Worm (Caenorhabditis elegans) whole organism, early embryonic: ENCODE measurements around the gene symk-1.

Experiments
- B0310.2 ChIP-seq: sonication (generic microtip); optimal IDR thresholded peaks from 2 replicates; lab custom pipeline; 2016; ENCODE audit warnings: mild to moderate bottlenecking, missing genetic modification characterization, missing compliant biosample characterization
- F13C5.2 ChIP-seq: sonication (generic microtip); optimal IDR thresholded peaks from 2 replicates; lab custom pipeline; 2017; ENCODE audit warnings: mild to moderate bottlenecking, missing genetic modification characterization, inconsistent platforms, missing compliant biosample characterization
- aly-1 ChIP-seq: sonication (generic microtip); optimal IDR thresholded peaks from 2 replicates; lab custom pipeline; 2016; ENCODE audit warnings: missing genetic modification characterization, missing compliant biosample characterization
- ama-1 ChIP-seq: fragments of 150-350 bp; optimal IDR thresholded peaks from 2 replicates; lab custom pipeline; 2014
- ceh-13 ChIP-seq: fragments of 200-800 bp; sonication (Bioruptor generic); optimal IDR thresholded peaks from 2 replicates; lab custom pipeline; 2018; ENCODE audit warnings: mild to moderate bottlenecking, missing genetic modification characterization, missing compliant biosample characterization
- ceh-36 ChIP-seq: sonication (generic microtip); optimal IDR thresholded peaks from 2 replicates; lab custom pipeline; 2016; ENCODE audit warnings: missing genetic modification characterization, inconsistent platforms, missing compliant biosample characterization
- ets-7 ChIP-seq: sonication (generic microtip); optimal IDR thresholded peaks from 2 replicates; lab custom pipeline; 2016; ENCODE audit warnings: missing genotype, missing genetic modification characterization, missing compliant biosample characterization
- flt-1 ChIP-seq: fragments of 200-800 bp; sonication (Bioruptor generic); IDR thresholded peaks from 2 replicates; pipeline ENCODE4 v1.3.6; 2022; ENCODE audit warnings: missing genetic modification characterization, missing compliant biosample characterization
- hmbx-1 ChIP-seq: sonication (generic microtip); optimal IDR thresholded peaks from 2 replicates; lab custom pipeline; 2016; ENCODE audit warnings: mild to moderate bottlenecking, missing genetic modification characterization, missing compliant biosample characterization
- hmg-4 ChIP-seq: fragments of 200-800 bp; sonication (Bioruptor generic); optimal IDR thresholded peaks from 2 replicates; lab custom pipeline; 2018; ENCODE audit warnings: mild to moderate bottlenecking, missing genetic modification characterization, missing compliant biosample characterization
- hnd-1 ChIP-seq: sonication (generic microtip); optimal IDR thresholded peaks from 2 replicates; lab custom pipeline; 2016; ENCODE audit warnings: missing genetic modification characterization, missing compliant biosample characterization
- pes-1 ChIP-seq: fragments of 200-800 bp; sonication (Bioruptor generic); IDR thresholded peaks from 2 replicates; pipeline ENCODE4 v1.3.6; 2022; ENCODE audit warnings: missing genetic modification reagents, missing genetic modification characterization, missing compliant biosample characterization
- scrt-1 ChIP-seq: fragments of 200-800 bp; sonication (Bioruptor generic); IDR thresholded peaks from 2 replicates; pipeline ENCODE4 v1.3.6; 2022; ENCODE audit warnings: missing genetic modification characterization, missing compliant biosample characterization
- sea-1 ChIP-seq: fragments of 200-800 bp; sonication (Bioruptor generic); conservative IDR thresholded peaks from 2 replicates; pipeline ENCODE4 v1.3.6; 2022; ENCODE audit warnings: missing genetic modification characterization, missing compliant biosample characterization
- tbx-11 ChIP-seq: fragments of 200-800 bp; sonication (Bioruptor generic); IDR thresholded peaks from 2 replicates; pipeline ENCODE4 v1.3.6; 2022; ENCODE audit warnings: missing genetic modification characterization, missing compliant biosample characterization
- tbx-37 ChIP-seq: fragments of 200-800 bp; sonication (Bioruptor generic); conservative IDR thresholded peaks from 2 replicates; pipeline ENCODE4 v1.3.6; 2022; ENCODE audit warnings: missing genetic modification reagents, missing genetic modification characterization, missing compliant biosample characterization
- tra-4 ChIP-seq: sonication (generic microtip); optimal IDR thresholded peaks from 2 replicates; lab custom pipeline; 2017; ENCODE audit warnings: missing genetic modification characterization, missing compliant biosample characterization

The symk-1 gene

DNA sequence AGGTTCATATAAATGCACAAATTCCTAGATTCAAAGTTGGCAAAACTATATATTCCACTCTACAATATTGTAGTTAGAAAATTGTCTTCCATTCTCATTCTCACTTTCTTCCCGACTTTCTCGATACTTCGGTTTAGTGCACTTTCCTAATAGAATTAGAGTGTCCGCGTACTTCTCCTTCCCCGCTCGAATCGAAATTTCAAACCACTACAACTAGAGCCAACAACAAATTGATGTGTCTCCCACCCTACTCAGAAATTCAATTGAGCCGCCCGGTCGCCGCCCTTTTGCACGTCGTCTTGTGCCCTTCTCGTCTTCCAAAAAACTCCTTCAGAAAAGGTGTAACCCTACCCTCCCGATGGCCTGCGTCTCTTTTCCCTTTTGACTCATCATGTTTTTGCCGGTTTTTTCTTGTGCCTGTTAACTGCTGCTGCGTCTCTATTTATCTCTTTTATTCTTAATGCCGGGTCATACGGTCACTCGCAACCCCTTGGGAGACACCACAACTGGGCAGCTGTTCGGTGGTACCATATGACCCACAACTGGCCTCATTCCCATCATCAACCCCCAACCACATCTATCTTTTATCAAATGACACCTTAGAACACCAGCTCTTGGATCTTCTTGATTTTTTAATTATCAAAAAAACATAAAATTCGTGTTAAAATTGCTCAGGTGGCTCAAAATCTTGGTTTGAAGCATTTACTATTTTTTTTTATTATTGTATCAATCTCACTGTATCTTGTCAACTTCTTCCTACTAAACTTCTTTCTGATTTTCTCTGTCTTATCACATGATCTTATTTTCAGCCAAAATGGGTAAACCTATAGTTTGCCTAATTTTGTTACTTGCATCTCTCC is 24.2 kb downstream of the symk-1 start, which contains the start of gene tag-196:
Gene tag-196 (plus strand): TSS at position 810 of the 860 bp plus-strand sequence.
- no peak for TF ChIP-seq tra-4 (tag; lab: Kevin White, UChicago)
- TF ChIP-seq hmg-4 (GFP tag; lab: Kevin White, UChicago) = no peak
- no peak for TF ChIP-seq pes-1 (GFP tag; lab: Robert Waterston, UW)
- no peak for TF ChIP-seq tbx-11 (GFP tag; lab: Robert Waterston, UW)
- TF ChIP-seq F13C5.2 (tag; lab: Kevin White, UChicago) = no peak
- TF ChIP-seq hnd-1 (tag; lab: Kevin White, UChicago) = no peak
- TF ChIP-seq B0310.2 (tag; lab: Kevin White, UChicago) = no peak
- no peak for TF ChIP-seq ceh-36
- no peak for TF ChIP-seq tbx-37 (GFP tag; lab: Robert Waterston, UW)
- no peak for TF ChIP-seq scrt-1
- TF ChIP-seq aly-1 = no peak
- TF ChIP-seq ceh-13 (GFP tag; lab: Kevin White, UChicago) = no peak
- TF ChIP-seq ama-1 (lab: Kevin White, UChicago) = no peak
- TF ChIP-seq sea-1 (GFP tag; lab: Robert Waterston, UW) = no peak
- no peak for TF ChIP-seq hmbx-1 (tag; lab: Kevin White, UChicago)
- TF ChIP-seq flt-1 = no peak

DNA sequence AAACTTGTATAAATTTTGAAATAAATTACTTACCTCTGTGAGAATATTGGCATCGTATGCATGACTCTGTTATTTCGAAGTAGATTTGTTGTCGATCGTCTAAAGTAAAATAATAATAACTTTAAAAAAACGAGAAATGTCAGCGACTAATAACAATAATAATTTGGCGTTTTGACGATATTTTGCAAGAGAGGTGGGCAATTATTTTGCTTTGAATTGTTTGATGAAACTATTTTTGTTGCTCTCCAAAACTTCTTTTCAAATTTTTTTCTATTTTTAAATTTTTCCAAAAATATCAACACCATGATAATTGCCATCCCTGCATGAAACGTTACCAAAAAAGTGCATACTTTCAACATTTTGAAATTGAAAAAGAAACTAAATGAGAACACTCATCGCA is 29.1 kb downstream of the symk-1 start, which contains the start of gene F41E6.7:
Gene F41E6.7 (minus strand): TSS at position 101 of the 400 bp plus-strand sequence.
- TF ChIP-seq tra-4 (tag; lab: Kevin White, UChicago) (no peak), ceh-13 (GFP tag; lab: Kevin White, UChicago) (no peak), tbx-37 (GFP tag; lab: Robert Waterston, UW) (no peak), hmg-4 (GFP tag; lab: Kevin White, UChicago) (no peak), ceh-36 (no peak), hmbx-1 (tag; lab: Kevin White, UChicago) (no peak), B0310.2 (tag; lab: Kevin White, UChicago) (no peak), sea-1 (GFP tag; lab: Robert Waterston, UW) (no peak), flt-1 (no peak), aly-1 (no peak), ama-1 (lab: Kevin White, UChicago) (no peak), F13C5.2 (tag; lab: Kevin White, UChicago) (no peak), ets-7 (tag; lab: Kevin White, UChicago) (no peak), tbx-11 (GFP tag; lab: Robert Waterston, UW) (no peak), scrt-1 (no peak), hnd-1 (tag; lab: Kevin White, UChicago) (no peak), pes-1 (GFP tag; lab: Robert Waterston, UW) (no peak)

DNA sequence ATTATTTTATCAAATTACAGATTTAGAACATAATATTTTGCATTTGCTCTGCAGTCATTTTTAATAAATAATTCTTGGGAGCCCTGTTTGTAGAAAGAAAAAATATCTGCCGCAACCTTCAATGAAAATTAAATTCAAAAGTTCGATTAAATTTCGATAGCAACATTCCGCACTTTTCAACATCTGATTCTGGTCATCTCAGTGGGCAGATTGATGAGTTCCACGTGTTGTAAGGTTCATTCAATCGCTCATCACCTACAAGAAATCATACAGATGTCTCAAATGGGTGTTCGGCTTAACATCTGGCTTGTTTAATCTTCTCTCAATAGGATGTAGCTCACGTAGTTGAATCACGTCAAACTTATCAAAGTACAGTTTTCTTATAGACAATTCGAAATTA is 29.8 kb downstream of the symk-1 start:
- TF ChIP-seq scrt-1 (no peak), flt-1 (no peak)

DNA sequence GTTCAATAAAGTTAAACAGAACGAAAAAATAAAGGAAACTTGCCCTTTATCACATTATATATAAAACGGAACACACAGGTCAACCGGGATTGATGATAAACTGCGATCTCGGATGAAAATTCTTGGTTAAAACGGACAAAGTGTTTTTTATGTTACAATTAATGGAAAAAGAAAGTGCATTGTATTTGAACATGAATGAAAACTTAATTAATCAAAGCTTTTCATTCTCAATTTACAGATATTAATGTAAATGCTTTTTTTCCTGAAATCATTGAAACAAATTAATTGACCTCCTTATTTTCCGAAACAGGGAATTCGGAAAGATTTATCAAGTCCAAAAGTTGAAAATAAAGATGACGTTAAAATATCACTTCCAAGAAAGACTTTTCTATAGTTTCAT is 31.3 kb downstream of the symk-1 start, which contains the start of gene F41E6.8:
Gene F41E6.8 (minus strand): TSS at position 101 of the 400 bp plus-strand sequence.
- no peak for TF ChIP-seq hmg-4 (GFP tag; lab: Kevin White, UChicago)
- TF ChIP-seq tbx-37 (GFP tag; lab: Robert Waterston, UW) = no peak
- no peak for TF ChIP-seq tbx-11 (GFP tag; lab: Robert Waterston, UW)

DNA sequence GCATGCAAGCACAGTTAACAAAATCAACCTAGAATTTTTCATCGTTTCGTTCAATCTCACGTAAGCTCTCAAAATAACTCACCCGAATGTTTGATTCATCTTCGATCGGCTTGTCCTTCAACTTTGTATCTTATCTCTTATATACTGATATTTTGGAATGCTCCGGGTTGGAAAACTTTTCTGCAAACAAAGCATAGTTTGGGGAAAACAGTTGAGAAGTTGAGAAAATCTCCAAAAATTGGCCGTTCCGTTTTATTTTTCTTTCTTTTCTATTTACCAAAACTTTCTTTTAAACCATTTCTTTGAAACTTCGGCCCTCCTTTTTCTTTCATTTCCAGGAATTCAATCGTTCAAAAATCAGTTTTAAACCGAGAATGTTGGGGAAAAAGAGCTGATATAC is 32.5 kb downstream of the symk-1 start, which contains the start of gene F41E6.15:
Gene F41E6.15 (minus strand): TSS at position 101 of the 400 bp plus-strand sequence.
- TF ChIP-seq tra-4 (tag; lab: Kevin White, UChicago) (no peak), ets-7 (tag; lab: Kevin White, UChicago) (no peak), ceh-13 (GFP tag; lab: Kevin White, UChicago) (no peak)

DNA sequence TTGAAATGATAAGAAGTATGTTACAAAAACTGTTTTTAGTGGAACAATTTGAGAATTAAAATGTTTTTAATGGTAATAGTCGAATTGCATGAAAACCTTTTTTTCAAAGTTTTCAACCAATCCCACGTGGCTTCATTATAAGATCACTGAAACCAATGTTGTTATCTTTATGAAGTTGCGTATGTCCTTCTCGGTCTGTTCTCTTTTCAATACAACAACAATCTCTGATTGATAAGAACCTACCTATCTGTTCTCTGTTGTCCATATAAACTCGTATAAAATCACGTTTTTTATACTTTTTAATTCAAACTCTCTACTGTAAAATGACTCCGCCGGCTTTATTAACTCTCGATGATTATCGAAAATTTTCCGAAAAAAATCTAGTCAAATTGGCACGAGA is 33.2 kb downstream of the symk-1 start, which contains the start of gene F41E6.5:
Gene F41E6.5 (plus strand): TSS at position 209 of the 400 bp plus-strand sequence.
- TF ChIP-seq ama-1 (lab: Kevin White, UChicago) = no peak
- TF ChIP-seq pes-1 (GFP tag; lab: Robert Waterston, UW) = no peak
- no peak for TF ChIP-seq tbx-37 (GFP tag; lab: Robert Waterston, UW)
- no peak for TF ChIP-seq ets-7 (tag; lab: Kevin White, UChicago)
- no peak for TF ChIP-seq hnd-1 (tag; lab: Kevin White, UChicago)
- no peak for TF ChIP-seq aly-1
- no peak for TF ChIP-seq sea-1 (GFP tag; lab: Robert Waterston, UW)
- TF ChIP-seq scrt-1 = no peak
- TF ChIP-seq hmbx-1 (tag; lab: Kevin White, UChicago) = no peak

DNA sequence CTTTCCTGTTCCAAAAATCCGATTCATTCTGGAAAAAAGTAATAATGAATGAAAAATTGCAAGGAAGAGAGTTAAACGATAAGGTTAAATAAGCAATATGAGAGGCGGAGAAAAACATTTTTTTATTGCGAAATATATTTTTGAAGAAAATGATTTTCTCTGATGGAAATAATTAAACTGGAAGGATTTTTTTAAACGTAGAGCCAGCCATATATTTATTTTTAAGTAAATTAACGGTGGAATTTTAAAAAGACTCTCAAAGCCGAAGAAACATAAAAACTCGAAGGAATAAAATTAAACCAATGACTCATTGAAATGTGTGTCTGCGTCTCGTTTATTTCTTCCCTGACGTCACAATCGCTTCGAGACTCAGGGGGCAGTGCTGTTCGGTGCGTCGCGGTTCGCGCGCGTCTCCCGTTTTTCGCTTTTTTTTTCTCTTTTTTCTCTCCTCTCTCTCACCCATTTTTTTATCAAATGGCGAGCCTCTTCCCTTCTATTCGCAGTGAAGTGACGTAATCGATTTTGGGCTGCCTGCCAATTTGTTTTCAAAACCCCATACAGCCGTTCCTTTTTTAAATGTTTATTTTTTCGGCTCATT is 36.1 kb downstream of the symk-1 start, which contains the start of gene vps-60:
Gene vps-60 (minus strand): TSS at position 30 of the 598 bp plus-strand sequence.
- TF ChIP-seq tbx-11 (GFP tag; lab: Robert Waterston, UW) = no peak
- TF ChIP-seq hnd-1 (tag; lab: Kevin White, UChicago) = no peak
- peak; percentile 61 for TF ChIP-seq hmg-4 (GFP tag; lab: Kevin White, UChicago)
- TF ChIP-seq aly-1 = no peak
- TF ChIP-seq scrt-1 = no peak
- TF ChIP-seq F13C5.2 (tag; lab: Kevin White, UChicago) = peak; percentile 57
- peak; percentile 11 for TF ChIP-seq ets-7 (tag; lab: Kevin White, UChicago)
- no peak for TF ChIP-seq ceh-13 (GFP tag; lab: Kevin White, UChicago)
- no peak for TF ChIP-seq ama-1 (lab: Kevin White, UChicago)
- no peak for TF ChIP-seq pes-1 (GFP tag; lab: Robert Waterston, UW)
- no peak for TF ChIP-seq tbx-37 (GFP tag; lab: Robert Waterston, UW)
- TF ChIP-seq hmbx-1 (tag; lab: Kevin White, UChicago) = no peak
- peak; percentile 28; the same call in 1 of the 2 replicates for TF ChIP-seq sea-1 (GFP tag; lab: Robert Waterston, UW)
- TF ChIP-seq B0310.2 (tag; lab: Kevin White, UChicago) = no peak
- peak; percentile 44; the same call in 1 of the 2 replicates for TF ChIP-seq flt-1
- TF ChIP-seq ceh-36 = no peak
- TF ChIP-seq tra-4 (tag; lab: Kevin White, UChicago) = no peak
